Worm (Caenorhabditis elegans) whole organism, L1 larva: Measurements from ENCODE around the gene Y73F8A.10.

Experiments used
- F16B12.6 ChIP-seq: fragments of 150-350 bp; optimal IDR thresholded peaks from 2 replicates; lab custom pipeline; 2014; ENCODE audit warnings: missing biosample characterization, missing genetic modification characterization
- Y116A8C.19 ChIP-seq: sonication (generic microtip); optimal IDR thresholded peaks from 2 replicates; lab custom pipeline; 2016; ENCODE audit warnings: missing compliant biosample characterization, missing genetic modification characterization, borderline replicate concordance
- aly-2 ChIP-seq: fragments of 150-350 bp; optimal IDR thresholded peaks from 2 replicates; lab custom pipeline; 2014; ENCODE audit warnings: missing biosample characterization, missing genetic modification characterization
- blmp-1 ChIP-seq: fragments of 150-350 bp; optimal IDR thresholded peaks from 2 replicates; lab custom pipeline; 2014; ENCODE audit warnings: missing biosample characterization, missing genetic modification characterization
- ets-5 ChIP-seq: fragments of 200-800 bp; sonication (Bioruptor generic); IDR thresholded peaks from 2 replicates; pipeline ENCODE4 v1.3.6; 2022; ENCODE audit warnings: missing genetic modification characterization, missing compliant biosample characterization
- nhr-11 ChIP-seq: fragments of 150-350 bp; optimal IDR thresholded peaks from 2 replicates; lab custom pipeline; 2014; ENCODE audit warnings: missing biosample characterization, missing genetic modification characterization
- nhr-12 ChIP-seq: sonication (generic microtip); optimal IDR thresholded peaks from 2 replicates; lab custom pipeline; 2017; ENCODE audit warnings: missing biosample characterization, missing genetic modification characterization
- unc-86 ChIP-seq: sonication (generic microtip); optimal IDR thresholded peaks from 2 replicates; lab custom pipeline; 2016; ENCODE audit warnings: missing genetic modification characterization, missing compliant biosample characterization
- ztf-4 ChIP-seq: fragments of 150-350 bp; optimal IDR thresholded peaks from 2 replicates; lab custom pipeline; 2014; ENCODE audit warnings: missing biosample characterization, missing genetic modification characterization

DNA sequence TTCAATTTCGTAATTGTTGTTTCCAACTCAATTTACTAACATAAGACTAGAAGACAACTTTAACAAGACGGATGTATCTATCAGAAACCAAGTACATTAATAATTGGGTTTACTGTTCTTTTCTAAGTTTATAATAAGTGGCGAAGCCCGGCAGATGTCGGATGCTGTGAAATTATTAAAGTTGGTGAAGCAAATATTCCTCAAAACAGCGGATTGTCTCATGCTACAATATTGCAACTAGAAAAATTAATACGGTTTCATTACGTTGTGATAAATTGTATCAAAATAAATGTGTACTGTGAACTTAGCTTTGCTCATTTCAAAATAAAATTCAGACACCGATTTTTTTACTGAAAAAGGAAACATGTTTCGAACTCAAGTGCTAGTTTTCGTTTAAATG lies 10.5 kb upstream of the Y73F8A.10 start:
- no peak for TF ChIP-seq aly-2
- TF ChIP-seq nhr-11 (tag; lab: Kevin White, UChicago) = no peak
- no peak for TF ChIP-seq ets-5 (GFP tag; lab: Robert Waterston, UW)
- TF ChIP-seq F16B12.6 (tag; lab: Kevin White, UChicago) = no peak
- TF ChIP-seq blmp-1 = no peak
- TF ChIP-seq unc-86 (tag; lab: Kevin White, UChicago) = no peak
- TF ChIP-seq ztf-4 (tag; lab: Kevin White, UChicago) = no peak
- no peak for TF ChIP-seq Y116A8C.19 (tag; lab: Kevin White, UChicago)
- no peak for TF ChIP-seq nhr-12 (tag; lab: Kevin White, UChicago)
